Worm (Caenorhabditis elegans) whole organism, L1 larva: ENCODE measurements around the gene glr-2.
A peak's percentile ranks its signal among the peaks of the same experiment; 100 is the strongest.

Source experiments
- C16A3.4 ChIP-seq: fragments of 150-350 bp; optimal IDR thresholded peaks from 2 replicates; lab custom pipeline; 2014; ENCODE audit warnings: missing biosample characterization, missing genetic modification characterization
- C34B4.2 ChIP-seq: sonication (generic microtip); optimal IDR thresholded peaks from 2 replicates; lab custom pipeline; 2017; ENCODE audit warnings: mild to moderate bottlenecking, missing genetic modification characterization, missing compliant biosample characterization
- Y116A8C.19 ChIP-seq: sonication (generic microtip); optimal IDR thresholded peaks from 2 replicates; lab custom pipeline; 2016; ENCODE audit warnings: missing compliant biosample characterization, missing genetic modification characterization, borderline replicate concordance
- alr-1 ChIP-seq: fragments of 200-800 bp; sonication (Bioruptor generic); optimal IDR thresholded peaks from 2 replicates; lab custom pipeline; 2018; ENCODE audit warnings: borderline replicate concordance, mild to moderate bottlenecking, missing genetic modification characterization, missing compliant biosample characterization
- ama-1 ChIP-seq: fragments of 150-350 bp; optimal IDR thresholded peaks from 2 replicates; lab custom pipeline; 2014
- blmp-1 ChIP-seq: fragments of 150-350 bp; optimal IDR thresholded peaks from 2 replicates; lab custom pipeline; 2014; ENCODE audit warnings: missing biosample characterization, missing genetic modification characterization
- ceh-63 ChIP-seq: fragments of 200-800 bp; sonication (Bioruptor generic); optimal IDR thresholded peaks from 2 replicates; lab custom pipeline; 2018; ENCODE audit warnings: mild to moderate bottlenecking, missing genetic modification characterization, missing compliant biosample characterization
- ceh-8 ChIP-seq: fragments of 200-800 bp; sonication (Bioruptor generic); optimal IDR thresholded peaks from 2 replicates; lab custom pipeline; 2018; ENCODE audit warnings: mild to moderate bottlenecking, missing genetic modification characterization, moderate library complexity, missing compliant biosample characterization
- ceh-88 ChIP-seq: fragments of 200-800 bp; sonication (Bioruptor generic); IDR thresholded peaks from 2 replicates; pipeline ENCODE4 v1.3.6; 2022; ENCODE audit warnings: missing genetic modification characterization, missing compliant biosample characterization
- ceh-90 ChIP-seq: sonication (generic microtip); optimal IDR thresholded peaks from 2 replicates; lab custom pipeline; 2016; ENCODE audit warnings: missing genetic modification characterization, missing compliant biosample characterization
- dpl-1 ChIP-seq, 3 experiments: fragments of 150-350 bp in 2 of 3; sonication (generic microtip) in 1 of 3; optimal IDR thresholded peaks; 2 replicates each; lab custom pipeline; 2014 to 2017; ENCODE audit warnings: missing biosample characterization in 3 of 3, missing genetic modification characterization in 3 of 3, missing genetic modification reagents in 3 of 3
- dsc-1 ChIP-seq: sonication (generic microtip); optimal IDR thresholded peaks from 2 replicates; lab custom pipeline; 2016; ENCODE audit warnings: mild to moderate bottlenecking, missing genetic modification characterization, missing compliant biosample characterization
- egl-27 ChIP-seq, 2 experiments: fragments of 150-350 bp in 1 of 2; sonication (generic microtip); optimal IDR thresholded peaks; 3 replicates each; lab custom pipeline; 2017 to 2018; ENCODE audit warnings: missing biosample characterization in 2 of 2, missing genetic modification characterization in 2 of 2, missing genetic modification reagents in 2 of 2
- ets-5 ChIP-seq: fragments of 200-800 bp; sonication (Bioruptor generic); IDR thresholded peaks from 2 replicates; pipeline ENCODE4 v1.3.6; 2022; ENCODE audit warnings: missing genetic modification characterization, missing compliant biosample characterization
- fkh-4 ChIP-seq: sonication (generic microtip); optimal IDR thresholded peaks from 2 replicates; lab custom pipeline; 2016; ENCODE audit warnings: missing compliant biosample characterization, missing genetic modification characterization, borderline replicate concordance
- hlh-17 ChIP-seq: fragments of 200-800 bp; sonication (Bioruptor generic); optimal IDR thresholded peaks from 2 replicates; lab custom pipeline; 2018; ENCODE audit warnings: missing genetic modification characterization, mild to moderate bottlenecking, missing compliant biosample characterization, moderate library complexity, borderline replicate concordance
- hlh-4 ChIP-seq: sonication (generic microtip); optimal IDR thresholded peaks from 2 replicates; lab custom pipeline; 2016; ENCODE audit warnings: mild to moderate bottlenecking, missing genetic modification characterization, missing compliant biosample characterization
- hpl-2 ChIP-seq: fragments of 150-350 bp; optimal IDR thresholded peaks from 2 replicates; lab custom pipeline; 2014; ENCODE audit warnings: missing biosample characterization, missing genetic modification reagents, missing genetic modification characterization
- irx-1 ChIP-seq: sonication (generic microtip); optimal IDR thresholded peaks from 2 replicates; lab custom pipeline; 2016; ENCODE audit warnings: missing genetic modification characterization, missing compliant biosample characterization
- isw-1 ChIP-seq: fragments of 200-800 bp; sonication (Bioruptor generic); IDR thresholded peaks from 2 replicates; pipeline ENCODE4 v1.3.6; 2022; ENCODE audit warnings: missing genetic modification characterization, missing compliant biosample characterization
- jun-1 ChIP-seq: fragments of 150-350 bp; optimal IDR thresholded peaks from 2 replicates; lab custom pipeline; 2014; ENCODE audit warnings: missing biosample characterization, missing genetic modification reagents, missing genetic modification characterization
- lin-13 ChIP-seq: fragments of 150-350 bp; optimal IDR thresholded peaks from 2 replicates; lab custom pipeline; 2014; ENCODE audit warnings: missing biosample characterization, missing genetic modification reagents, missing genetic modification characterization
- lin-14 ChIP-seq: fragments of 200-800 bp; sonication (Bioruptor generic); optimal IDR thresholded peaks from 2 replicates; lab custom pipeline; 2018; ENCODE audit warnings: mild to moderate bottlenecking, missing genetic modification characterization, moderate library complexity, missing compliant biosample characterization
- lsy-2 ChIP-seq, 2 experiments: fragments of 150-350 bp; optimal IDR thresholded peaks; 2 replicates each; lab custom pipeline; 2014; ENCODE audit warnings: missing biosample characterization in 2 of 2, missing genetic modification characterization in 2 of 2
- mab-9 ChIP-seq: fragments of 200-800 bp; sonication (Bioruptor generic); IDR thresholded peaks from 2 replicates; pipeline ENCODE4 v1.3.6; 2022; ENCODE audit warnings: missing genetic modification reagents, missing genetic modification characterization, missing compliant biosample characterization
- nhr-12 ChIP-seq: sonication (generic microtip); optimal IDR thresholded peaks from 2 replicates; lab custom pipeline; 2017; ENCODE audit warnings: missing biosample characterization, missing genetic modification characterization
- nhr-19 ChIP-seq: fragments of 200-800 bp; sonication (Bioruptor generic); conservative IDR thresholded peaks from 2 replicates; pipeline ENCODE4 v1.3.6; 2022; ENCODE audit warnings: missing genetic modification characterization, missing compliant biosample characterization
- nhr-237 ChIP-seq: fragments of 150-350 bp; optimal IDR thresholded peaks from 2 replicates; lab custom pipeline; 2014; ENCODE audit warnings: missing biosample characterization, missing genetic modification characterization
- nhr-28 ChIP-seq: fragments of 150-350 bp; optimal IDR thresholded peaks from 2 replicates; lab custom pipeline; 2014; ENCODE audit warnings: missing biosample characterization, missing genetic modification characterization
- nhr-47 ChIP-seq: sonication (generic microtip); optimal IDR thresholded peaks from 2 replicates; lab custom pipeline; 2016; ENCODE audit warnings: mild to moderate bottlenecking, missing genetic modification characterization, moderate library complexity, missing compliant biosample characterization
- nhr-71 ChIP-seq: sonication (generic microtip); optimal IDR thresholded peaks from 2 replicates; lab custom pipeline; 2016; ENCODE audit warnings: mild to moderate bottlenecking, missing genetic modification characterization, moderate library complexity, missing compliant biosample characterization
- nhr-76 ChIP-seq: sonication (generic microtip); optimal IDR thresholded peaks from 2 replicates; lab custom pipeline; 2017; ENCODE audit warnings: missing biosample characterization, missing genetic modification characterization
- nhr-77 ChIP-seq: fragments of 150-350 bp; optimal IDR thresholded peaks from 2 replicates; lab custom pipeline; 2014; ENCODE audit warnings: missing biosample characterization, missing genetic modification characterization
- nhr-84 ChIP-seq: sonication (generic microtip); optimal IDR thresholded peaks from 2 replicates; lab custom pipeline; 2017; ENCODE audit warnings: missing biosample characterization, missing genetic modification characterization
- nhr-85 ChIP-seq: sonication (generic microtip); peaks from one replicate; lab custom pipeline; 2016; ENCODE audit warnings: missing genetic modification characterization, inconsistent platforms, missing compliant biosample characterization
- pag-3 ChIP-seq: sonication (generic microtip); optimal IDR thresholded peaks from 2 replicates; lab custom pipeline; 2017; ENCODE audit warnings: missing genetic modification characterization, mild to moderate bottlenecking, missing compliant biosample characterization, antibody characterized with exemption, borderline replicate concordance; ENCODE audit not compliant: insufficient read depth
- pqm-1 ChIP-seq: sonication (generic microtip); optimal IDR thresholded peaks from 3 replicates; lab custom pipeline; 2017; ENCODE audit warnings: missing biosample characterization, missing genetic modification characterization
- snu-23 ChIP-seq: sonication (generic microtip); optimal IDR thresholded peaks from 2 replicates; lab custom pipeline; 2016; ENCODE audit warnings: missing genetic modification characterization, missing compliant biosample characterization
- sox-4 ChIP-seq: sonication (generic microtip); optimal IDR thresholded peaks from 2 replicates; lab custom pipeline; 2016; ENCODE audit warnings: missing genetic modification characterization, missing compliant biosample characterization
- sptf-1 ChIP-seq: fragments of 150-350 bp; optimal IDR thresholded peaks from 2 replicates; lab custom pipeline; 2014; ENCODE audit warnings: missing biosample characterization, missing genetic modification characterization
- tlp-1 ChIP-seq: fragments of 150-350 bp; optimal IDR thresholded peaks from 2 replicates; lab custom pipeline; 2014; ENCODE audit warnings: missing biosample characterization, missing genetic modification characterization
- unc-62 ChIP-seq: fragments of 150-350 bp; optimal IDR thresholded peaks from 2 replicates; lab custom pipeline; 2014; ENCODE audit warnings: missing biosample characterization, missing genetic modification reagents, missing genetic modification characterization
- unc-86 ChIP-seq: sonication (generic microtip); optimal IDR thresholded peaks from 2 replicates; lab custom pipeline; 2016; ENCODE audit warnings: missing genetic modification characterization, missing compliant biosample characterization
- unc-98 ChIP-seq: fragments of 200-800 bp; sonication (Bioruptor generic); IDR thresholded peaks from 2 replicates; pipeline ENCODE4 v1.3.6; 2022; ENCODE audit warnings: missing genetic modification characterization, missing compliant biosample characterization
- zag-1 ChIP-seq: fragments of 150-350 bp; optimal IDR thresholded peaks from 2 replicates; lab custom pipeline; 2014; ENCODE audit warnings: missing biosample characterization, missing genetic modification characterization
- ztf-4 ChIP-seq: fragments of 150-350 bp; optimal IDR thresholded peaks from 2 replicates; lab custom pipeline; 2014; ENCODE audit warnings: missing biosample characterization, missing genetic modification characterization

Gene glr-2

DNA sequence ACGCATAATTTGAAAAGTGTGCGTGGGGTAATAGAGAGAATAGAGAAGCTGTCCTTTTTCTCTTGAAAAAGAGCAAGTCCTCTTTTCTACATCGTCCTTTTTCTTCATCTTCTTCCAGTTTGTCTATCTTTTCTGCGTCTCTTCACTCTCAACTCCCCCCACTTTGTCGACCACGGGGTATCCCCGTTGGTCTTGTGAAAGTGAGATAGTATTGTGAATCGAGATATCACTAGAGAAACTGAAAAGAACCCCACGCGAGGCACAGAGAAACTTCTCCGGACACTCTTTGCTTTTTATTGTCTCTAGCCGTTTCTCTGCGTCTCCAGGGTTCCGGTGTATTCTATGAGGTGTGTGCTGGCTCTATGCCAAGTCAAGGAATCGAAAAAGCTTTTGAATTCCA, 10.9 kb upstream of the glr-2 start (continued):
- no peak for TF ChIP-seq nhr-28 (tag; lab: Kevin White, UChicago)
- peak; percentile 88 for TF ChIP-seq jun-1 (tag; lab: Kevin White, UChicago)
- peak; percentile 97 for TF ChIP-seq snu-23
- TF ChIP-seq nhr-84 = no peak
- TF ChIP-seq tlp-1 (tag; lab: Kevin White, UChicago) = no peak
- TF ChIP-seq egl-27 (tag; optimal IDR thresholded peaks at IDR 0.05; lab: Kevin White, UChicago) = peak; percentile 100
- no peak for TF ChIP-seq nhr-76 (tag; lab: Kevin White, UChicago)
- TF ChIP-seq ztf-4 (tag; lab: Kevin White, UChicago) = peak; percentile 94
- peak; percentile 86 for TF ChIP-seq dsc-1
- peak; percentile 82 for TF ChIP-seq mab-9
- TF ChIP-seq sptf-1 (tag; lab: Kevin White, UChicago) = no peak
- peak; percentile 82 for TF ChIP-seq ceh-8 (GFP tag; lab: Kevin White, UChicago)
- no peak for TF ChIP-seq ceh-63 (GFP tag; lab: Kevin White, UChicago)
- TF ChIP-seq unc-62 (GFP tag; lab: Kevin White, UChicago) = no peak
- peak; percentile 97 for TF ChIP-seq nhr-85 (tag; lab: Kevin White, UChicago)
- TF ChIP-seq hlh-4 (tag; lab: Kevin White, UChicago) = no peak
- TF ChIP-seq pqm-1 (tag; lab: Kevin White, UChicago) = peak; percentile 51
- TF ChIP-seq fkh-4 (tag; lab: Kevin White, UChicago) = peak; percentile 13
- no peak for TF ChIP-seq nhr-12
- no peak for TF ChIP-seq ceh-90 (tag; lab: Kevin White, UChicago)
- no peak for TF ChIP-seq pag-3 (tag; lab: Kevin White, UChicago)
- peak; percentile 71 for TF ChIP-seq unc-98 (GFP tag; lab: Robert Waterston, UW)
- no peak for TF ChIP-seq C34B4.2 (tag; lab: Kevin White, UChicago)
- peak; percentile 62 for TF ChIP-seq sox-4 (tag; lab: Kevin White, UChicago)
- peak; percentile 86 for TF ChIP-seq nhr-77 (tag; lab: Kevin White, UChicago)
- TF ChIP-seq isw-1 (GFP tag; lab: Robert Waterston, UW) = peak; percentile 93
- TF ChIP-seq nhr-47 (tag; lab: Kevin White, UChicago) = peak; percentile 95
- no peak for TF ChIP-seq hlh-17 (GFP tag; lab: Kevin White, UChicago)
- no peak for TF ChIP-seq Y116A8C.19 (tag; lab: Kevin White, UChicago)
- TF ChIP-seq ama-1 = peak; percentile 83
- peak; percentile 87 for TF ChIP-seq C16A3.4
- peak; percentile 93 for TF ChIP-seq nhr-19 (GFP tag; lab: Robert Waterston, UW)
- no peak for TF ChIP-seq alr-1 (tag; lab: Kevin White, UChicago)
- TF ChIP-seq ceh-88 = peak; percentile 68
- peak; percentile 89 for TF ChIP-seq lin-13
- TF ChIP-seq ets-5 (GFP tag; lab: Robert Waterston, UW) = no peak
- peak; percentile 70 for TF ChIP-seq blmp-1 (tag; lab: Kevin White, UChicago)
- peak; percentile 97 for TF ChIP-seq unc-86 (tag; lab: Kevin White, UChicago)
- peak; percentile 79 for TF ChIP-seq zag-1 (tag; lab: Kevin White, UChicago)

DNA sequence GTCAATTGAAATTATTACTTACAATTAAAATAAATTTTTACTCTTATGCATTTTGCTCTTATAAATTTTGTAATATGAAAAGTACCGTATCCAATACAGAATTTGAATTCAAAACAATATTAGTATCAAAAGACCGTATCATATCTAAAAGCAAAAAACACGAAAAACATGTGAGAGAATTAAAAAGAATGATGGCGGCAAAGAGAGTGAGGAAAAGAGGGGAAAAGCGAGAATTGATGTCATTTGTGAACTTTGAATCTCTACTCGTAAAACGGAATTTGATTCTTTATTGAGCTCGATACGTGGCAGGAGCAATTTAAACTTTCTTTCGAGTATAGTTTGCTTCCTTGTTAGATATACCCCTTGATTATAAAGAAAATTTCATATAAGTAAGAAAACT, 9.8 kb upstream of the glr-2 start:
- no peak for TF ChIP-seq hpl-2
- TF ChIP-seq snu-23 = peak; percentile 35
- TF ChIP-seq lsy-2 (tag; optimal IDR thresholded peaks at IDR 0.05; lab: Kevin White, UChicago) = no peak
- TF ChIP-seq nhr-237 (tag; lab: Kevin White, UChicago) = no peak
- TF ChIP-seq blmp-1 (tag; lab: Kevin White, UChicago) = peak; percentile 3
- peak in 1 of 3 experiments; percentile 8 for TF ChIP-seq dpl-1 (GFP tag; optimal IDR thresholded peaks at IDR 0.05; lab: Kevin White, UChicago)
- no peak for TF ChIP-seq pqm-1 (tag; lab: Kevin White, UChicago)
- TF ChIP-seq nhr-71 (tag; lab: Kevin White, UChicago) = peak; percentile 31
- TF ChIP-seq irx-1 (tag; lab: Kevin White, UChicago) = no peak
- peak; percentile 49 for TF ChIP-seq lin-14 (GFP tag; lab: Kevin White, UChicago)
- TF ChIP-seq, all 84 proteins: peak for 5
